Fruit fly (Drosophila melanogaster) whole organism, embryonic: ENCODE results near the gene CG8173.
A peak's percentile ranks its signal among the peaks of the same experiment; 100 is the strongest.

Experiments
- Ada2b ChIP-seq: fragments of 200-800 bp; sonication (Bioruptor generic); IDR thresholded peaks from 2 replicates; pipeline ENCODE4 v1.3.6; 2022; ENCODE audit warnings: missing biosample characterization, missing genetic modification characterization
- Atf-2 ChIP-seq: fragments of 200-800 bp; sonication (Bioruptor generic); optimal IDR thresholded peaks from 2 replicates; lab custom pipeline; 2016; ENCODE audit warnings: missing biosample characterization, missing genetic modification characterization
- CG10267 ChIP-seq: fragments of 200-800 bp; sonication (Bioruptor generic); optimal IDR thresholded peaks from 2 replicates; lab custom pipeline; 2018; ENCODE audit warnings: missing biosample characterization, mild to moderate bottlenecking, missing genetic modification characterization, moderate library complexity
- CG10565 ChIP-seq: fragments of 200-800 bp; sonication (Bioruptor generic); optimal IDR thresholded peaks from 3 replicates; lab custom pipeline; 2016; ENCODE audit warnings: missing biosample characterization, mild to moderate bottlenecking, missing genetic modification characterization
- CG11560 ChIP-seq: fragments of 200-800 bp; sonication (Bioruptor generic); IDR thresholded peaks from 3 replicates; pipeline ENCODE4 v1.3.6; 2022; ENCODE audit warnings: missing biosample characterization, missing genetic modification characterization
- CG11695 ChIP-seq: fragments of 200-800 bp; sonication (Bioruptor generic); IDR thresholded peaks from 3 replicates; pipeline ENCODE4 v1.3.6; 2022; ENCODE audit warnings: missing biosample characterization, missing genetic modification characterization
- CG15269 ChIP-seq: fragments of 200-800 bp; sonication (Bioruptor generic); optimal IDR thresholded peaks from 2 replicates; lab custom pipeline; 2018; ENCODE audit warnings: missing biosample characterization, mild to moderate bottlenecking, missing genetic modification characterization, moderate library complexity
- CG17568 ChIP-seq: fragments of 200-800 bp; sonication (Bioruptor generic); optimal IDR thresholded peaks from 2 replicates; lab custom pipeline; 2018; ENCODE audit warnings: missing biosample characterization, mild to moderate bottlenecking, missing genetic modification characterization, moderate library complexity
- CG18011 ChIP-seq: fragments of 200-800 bp; sonication (Bioruptor generic); optimal IDR thresholded peaks from 2 replicates; lab custom pipeline; 2017; ENCODE audit warnings: missing biosample characterization, missing genetic modification characterization, mild to moderate bottlenecking, moderate library complexity, missing genotype
- CG2120 ChIP-seq: fragments of 200-800 bp; sonication (Bioruptor generic); optimal IDR thresholded peaks from 3 replicates; lab custom pipeline; 2016; ENCODE audit warnings: missing biosample characterization, missing genetic modification characterization
- CG2875 ChIP-seq: fragments of 200-800 bp; sonication (Bioruptor generic); optimal IDR thresholded peaks from 2 replicates; lab custom pipeline; 2017; ENCODE audit warnings: missing biosample characterization, mild to moderate bottlenecking, missing genetic modification characterization, missing genetic modification reagents
- CG3065 ChIP-seq: fragments of 200-800 bp; sonication (Bioruptor generic); optimal IDR thresholded peaks from 2 replicates; lab custom pipeline; 2016; ENCODE audit warnings: missing biosample characterization, missing genetic modification characterization
- CG31365 ChIP-seq: fragments of 200-800 bp; sonication (Bioruptor generic); optimal IDR thresholded peaks from 2 replicates; lab custom pipeline; 2018; ENCODE audit warnings: missing biosample characterization, mild to moderate bottlenecking, missing genetic modification characterization
- CG32532 ChIP-seq: fragments of 200-800 bp; sonication (Bioruptor generic); IDR thresholded peaks from 2 replicates; pipeline ENCODE4 v1.3.6; 2022; ENCODE audit warnings: missing biosample characterization, missing genetic modification characterization
- CG3995 ChIP-seq: fragments of 200-800 bp; sonication (Bioruptor generic); optimal IDR thresholded peaks from 3 replicates; lab custom pipeline; 2016; ENCODE audit warnings: missing biosample characterization, missing genetic modification characterization
- CG43689 ChIP-seq: fragments of 200-800 bp; sonication (Bioruptor generic); IDR thresholded peaks from 2 replicates; pipeline ENCODE4 v1.3.6; 2022; ENCODE audit warnings: missing biosample characterization, missing genetic modification characterization
- CG7786 ChIP-seq: fragments of 200-800 bp; sonication (Bioruptor generic); optimal IDR thresholded peaks from 2 replicates; lab custom pipeline; 2016; ENCODE audit warnings: missing biosample characterization, missing genetic modification characterization
- CG7963 ChIP-seq: fragments of 200-800 bp; sonication (Bioruptor generic); IDR thresholded peaks from 3 replicates; pipeline ENCODE4 v1.3.6; 2022; ENCODE audit warnings: missing biosample characterization, missing genetic modification characterization; ENCODE audit not compliant: partially characterized antibody
- CG8478 ChIP-seq: fragments of >200 bp; optimal IDR thresholded peaks from 2 replicates; lab custom pipeline; 2018
- CG9932 ChIP-seq: fragments of 200-800 bp; sonication (Bioruptor generic); IDR thresholded peaks from 2 replicates; pipeline ENCODE4 v1.3.6; 2022; ENCODE audit warnings: missing biosample characterization, missing genetic modification characterization
- Dip3 ChIP-seq: fragments of 200-800 bp; sonication (Bioruptor generic); optimal IDR thresholded peaks from 3 replicates; lab custom pipeline; 2016; ENCODE audit warnings: missing biosample characterization, missing genetic modification characterization
- Fer1 ChIP-seq: fragments of 200-800 bp; sonication (Bioruptor generic); optimal IDR thresholded peaks from 2 replicates; lab custom pipeline; 2017; ENCODE audit warnings: missing biosample characterization, mild to moderate bottlenecking, missing genetic modification characterization
- H2.0 ChIP-seq: fragments of 200-800 bp; sonication (Bioruptor generic); IDR thresholded peaks from 2 replicates; pipeline ENCODE4 v1.3.6; 2022; ENCODE audit warnings: missing biosample characterization, missing genetic modification characterization
- HLH3B ChIP-seq: fragments of 200-800 bp; sonication (Bioruptor generic); IDR thresholded peaks from 2 replicates; pipeline ENCODE4 v1.3.6; 2022; ENCODE audit warnings: missing biosample characterization, missing genetic modification characterization
- Hand ChIP-seq: fragments of 200-800 bp; sonication (Bioruptor generic); optimal IDR thresholded peaks from 2 replicates; lab custom pipeline; 2017; ENCODE audit warnings: mild to moderate bottlenecking, missing biosample characterization, missing genetic modification reagents, missing genetic modification characterization
- Hey ChIP-seq: fragments of 200-800 bp; sonication (Bioruptor generic); optimal IDR thresholded peaks from 3 replicates; lab custom pipeline; 2018; ENCODE audit warnings: missing biosample characterization, mild to moderate bottlenecking, missing genetic modification characterization
- Hr39 ChIP-seq: fragments of >200 bp; optimal IDR thresholded peaks from 2 replicates; lab custom pipeline; 2017
- MBD-R2 ChIP-seq: fragments of 200-800 bp; sonication (Bioruptor generic); IDR thresholded peaks from 2 replicates; pipeline ENCODE4 v1.3.6; 2022; ENCODE audit warnings: missing biosample characterization, missing genetic modification characterization
- Mrtf ChIP-seq: fragments of 200-800 bp; sonication (Bioruptor generic); IDR thresholded peaks from 3 replicates; pipeline ENCODE4 v1.3.6; 2022; ENCODE audit warnings: missing biosample characterization, missing genetic modification characterization
- NFAT ChIP-seq: fragments of 200-800 bp; sonication (Bioruptor generic); IDR thresholded peaks from 2 replicates; pipeline ENCODE4 v1.3.6; 2022; ENCODE audit warnings: missing biosample characterization, missing genetic modification characterization
- NK7.1 ChIP-seq: fragments of 200-800 bp; sonication (Bioruptor generic); optimal IDR thresholded peaks from 3 replicates; lab custom pipeline; 2016; ENCODE audit warnings: missing biosample characterization, missing genetic modification characterization
- Nf-YB ChIP-seq: fragments of 200-800 bp; sonication (Bioruptor generic); optimal IDR thresholded peaks from 3 replicates; lab custom pipeline; 2019; ENCODE audit warnings: missing biosample characterization, mild to moderate bottlenecking, missing genetic modification characterization, moderate library complexity
- Sox100B ChIP-seq: fragments of 200-800 bp; sonication (Bioruptor generic); optimal IDR thresholded peaks from 3 replicates; lab custom pipeline; 2018; ENCODE audit warnings: missing biosample characterization, mild to moderate bottlenecking, missing genetic modification characterization
- aop ChIP-seq: fragments of 200-800 bp; sonication (Bioruptor generic); IDR thresholded peaks from 2 replicates; pipeline ENCODE4 v1.3.6; 2022; ENCODE audit warnings: missing biosample characterization, missing genetic modification characterization
- ato ChIP-seq: fragments of 200-800 bp; sonication (Bioruptor generic); IDR thresholded peaks from 2 replicates; pipeline ENCODE4 v1.3.6; 2022; ENCODE audit warnings: missing biosample characterization, missing genetic modification characterization; ENCODE audit not compliant: partially characterized antibody
- bowl ChIP-seq: fragments of 200-800 bp; sonication (Bioruptor generic); IDR thresholded peaks from 2 replicates; pipeline ENCODE4 v1.3.6; 2022; ENCODE audit warnings: missing biosample characterization, missing genetic modification characterization
- bsh ChIP-seq, 2 experiments: fragments of 200-800 bp; sonication (Bioruptor generic); optimal IDR thresholded peaks; 2 replicates each; lab custom pipeline; 2017 to 2018; ENCODE audit warnings: mild to moderate bottlenecking in 2 of 2, missing biosample characterization in 2 of 2, missing genetic modification characterization in 2 of 2, moderate library complexity in 1 of 2
- da ChIP-seq: fragments of 200-800 bp; sonication (Bioruptor generic); optimal IDR thresholded peaks from 2 replicates; lab custom pipeline; 2016; ENCODE audit warnings: missing biosample characterization, missing genetic modification characterization
- dmrt99B ChIP-seq: fragments of 200-800 bp; sonication (Bioruptor generic); optimal IDR thresholded peaks from 2 replicates; lab custom pipeline; 2018; ENCODE audit warnings: missing biosample characterization, mild to moderate bottlenecking, missing genetic modification characterization, moderate library complexity
- emc ChIP-seq: fragments of 200-800 bp; sonication (Bioruptor generic); optimal IDR thresholded peaks from 2 replicates; lab custom pipeline; 2016; ENCODE audit warnings: missing biosample characterization, missing genetic modification characterization
- gro ChIP-seq: fragments of 200-800 bp; sonication (Bioruptor generic); optimal IDR thresholded peaks from 2 replicates; lab custom pipeline; 2016; ENCODE audit warnings: missing biosample characterization, missing genetic modification characterization
- hb ChIP-seq: fragments of 200-800 bp; sonication (Bioruptor generic); IDR thresholded peaks from 3 replicates; pipeline ENCODE4 v1.3.6; 2022; ENCODE audit warnings: missing biosample characterization, missing genetic modification characterization; ENCODE audit not compliant: partially characterized antibody
- kni ChIP-seq: fragments of 200-800 bp; sonication (Bioruptor generic); optimal IDR thresholded peaks from 3 replicates; lab custom pipeline; 2017; ENCODE audit warnings: mild to moderate bottlenecking, missing biosample characterization, missing genetic modification reagents, missing genetic modification characterization
- lab ChIP-seq: fragments of 200-800 bp; sonication (Bioruptor generic); optimal IDR thresholded peaks from 3 replicates; lab custom pipeline; 2017; ENCODE audit warnings: missing biosample characterization, missing genetic modification characterization, mild to moderate bottlenecking, moderate library complexity, missing genetic modification reagents
- lmd ChIP-seq: fragments of 200-800 bp; sonication (Bioruptor generic); IDR thresholded peaks from 2 replicates; pipeline ENCODE4 v1.3.6; 2022; ENCODE audit warnings: missing biosample characterization, missing genetic modification characterization
- mld ChIP-seq: fragments of 200-800 bp; sonication (Bioruptor generic); IDR thresholded peaks from 3 replicates; pipeline ENCODE4 v1.3.6; 2022; ENCODE audit warnings: missing biosample characterization, missing genetic modification characterization; ENCODE audit not compliant: partially characterized antibody
- nmo ChIP-seq: fragments of 200-800 bp; sonication (Bioruptor generic); optimal IDR thresholded peaks from 2 replicates; lab custom pipeline; 2018; ENCODE audit warnings: missing biosample characterization, mild to moderate bottlenecking, missing genetic modification characterization, moderate library complexity
- onecut ChIP-seq: fragments of 200-800 bp; sonication (Bioruptor generic); IDR thresholded peaks from 2 replicates; pipeline ENCODE4 v1.3.6; 2022; ENCODE audit warnings: missing biosample characterization, missing genetic modification characterization
- pita ChIP-seq: fragments of 200-800 bp; sonication (Bioruptor generic); optimal IDR thresholded peaks from 2 replicates; lab custom pipeline; 2017; ENCODE audit warnings: missing biosample characterization, mild to moderate bottlenecking, missing genetic modification characterization
- so ChIP-seq: fragments of 200-800 bp; sonication (Bioruptor generic); IDR thresholded peaks from 3 replicates; pipeline ENCODE4 v1.3.6; 2022; ENCODE audit warnings: missing biosample characterization, missing genetic modification characterization
- unpg ChIP-seq: fragments of 200-800 bp; sonication (Bioruptor generic); optimal IDR thresholded peaks from 3 replicates; lab custom pipeline; 2018; ENCODE audit warnings: missing biosample characterization, mild to moderate bottlenecking, missing genetic modification characterization, moderate library complexity

The CG8173 gene

dm6 chrX:17696637-17697036 is 12.8 kb downstream of the CG8173 start (continued):
- TF ChIP-seq HLH3B (GFP tag; lab: Robert Waterston, UW) (peak; percentile 52), bsh (GFP tag; optimal IDR thresholded peaks at IDR 0.05; lab: Kevin White, UChicago) (peak in 1 of 2 experiments; percentile 33), CG2120 (GFP tag; lab: Kevin White, UChicago) (peak; percentile 85), CG17568 (GFP tag; lab: Kevin White, UChicago) (peak; percentile 32), kni (GFP tag; lab: Kevin White, UChicago) (no peak), emc (GFP tag; lab: Kevin White, UChicago) (no peak), Nf-YB (GFP tag; lab: Kevin White, UChicago) (peak; percentile 25), H2.0 (peak; percentile 66), CG8478 (lab: Kevin White, UChicago) (no peak), Sox100B (GFP tag; lab: Kevin White, UChicago) (peak; percentile 0), gro (peak; percentile 21), nmo (GFP tag; lab: Kevin White, UChicago) (peak; percentile 60), CG10565 (GFP tag; lab: Kevin White, UChicago) (no peak), Hey (tag; lab: Kevin White, UChicago) (no peak), MBD-R2 (peak; percentile 43; the same call in 1 of the 2 replicates), CG3995 (GFP tag; lab: Kevin White, UChicago) (no peak), CG7963 (GFP tag; lab: Robert Waterston, UW) (no peak), unpg (GFP tag; lab: Kevin White, UChicago) (peak; percentile 74), dmrt99B (tag; lab: Kevin White, UChicago) (peak; percentile 63), Dip3 (GFP tag; lab: Kevin White, UChicago) (no peak), NK7.1 (GFP tag; lab: Kevin White, UChicago) (peak; percentile 26), CG11560 (tag; lab: Robert Waterston, UW) (no peak), pita (GFP tag; lab: Kevin White, UChicago) (no peak), CG18011 (GFP tag; lab: Kevin White, UChicago) (no peak), CG7786 (GFP tag; lab: Kevin White, UChicago) (peak; percentile 18), lmd (GFP tag; lab: Robert Waterston, UW) (peak; percentile 55; the same call in 1 of the 2 replicates), CG2875 (GFP tag; lab: Kevin White, UChicago) (no peak), Hand (GFP tag; lab: Kevin White, UChicago) (no peak), CG15269 (tag; lab: Kevin White, UChicago) (peak; percentile 84), CG32532 (GFP tag; lab: Robert Waterston, UW) (peak; percentile 82), CG10267 (tag; lab: Kevin White, UChicago) (peak; percentile 14), Atf-2 (no peak), ato (GFP tag; lab: Robert Waterston, UW) (no peak), da (no peak), CG11695 (GFP tag; lab: Robert Waterston, UW) (peak; percentile 74; the same call in 2 of the 3 replicates), Ada2b (GFP tag; lab: Robert Waterston, UW) (peak; percentile 68), Fer1 (GFP tag; lab: Kevin White, UChicago) (peak; percentile 58), CG43689 (GFP tag; lab: Robert Waterston, UW) (0 out of 2 replicates have a peak, but pooled peaks have one; percentile 47), Mrtf (peak; percentile 32; the same call in 1 of the 3 replicates), NFAT (GFP tag; lab: Robert Waterston, UW) (peak; percentile 73), aop (GFP tag; lab: Robert Waterston, UW) (no peak), CG3065 (GFP tag; lab: Kevin White, UChicago) (no peak), Hr39 (lab: Kevin White, UChicago) (no peak), CG31365 (tag; lab: Kevin White, UChicago) (no peak), so (GFP tag; lab: Robert Waterston, UW) (peak; percentile 66; the same call in 1 of the 3 replicates), bowl (GFP tag; lab: Robert Waterston, UW) (peak; percentile 41; the same call in 1 of the 2 replicates), lab (GFP tag; lab: Kevin White, UChicago) (peak; percentile 47), onecut (GFP tag; lab: Robert Waterston, UW) (peak; percentile 47; the same call in 1 of the 2 replicates), hb (no peak), mld (GFP tag; lab: Robert Waterston, UW) (no peak), CG9932 (GFP tag; lab: Robert Waterston, UW) (peak; percentile 84)
